Worm (Caenorhabditis elegans): ENCODE results near the gene K02B2.6.

Gene K02B2.6

ce11 chrIV:5952966-5953365 is 9.1 kb downstream of the K02B2.6 start (continued):
- TF ChIP-seq pha-4 (tag; optimal IDR thresholded peaks at IDR 0.05) (no peak), ceh-16 (tag; optimal IDR thresholded peaks at IDR 0.05) (no peak), mml-1 (tag; optimal IDR thresholded peaks at IDR 0.05) (no peak), fkh-10 (GFP tag; optimal IDR thresholded peaks at IDR 0.05) (peak; percentile 65), nhr-11 (tag; optimal IDR thresholded peaks at IDR 0.05) (no peak)

ce11 chrIV:5949964-5950363 is 12.1 kb downstream of the K02B2.6 start:
- TF ChIP-seq aly-2 (tag; optimal IDR thresholded peaks at IDR 0.05) (no peak), nhr-12 (tag; optimal IDR thresholded peaks at IDR 0.05) (no peak), nhr-23 (tag; optimal IDR thresholded peaks at IDR 0.05) (no peak), elt-1 (tag; optimal IDR thresholded peaks at IDR 0.05) (no peak), nhr-76 (tag; optimal IDR thresholded peaks at IDR 0.05) (no peak), fkh-2 (tag; optimal IDR thresholded peaks at IDR 0.05) (no peak), egl-5 (tag; optimal IDR thresholded peaks at IDR 0.05) (no peak), unc-39 (tag; optimal IDR thresholded peaks at IDR 0.05) (no peak), daf-12 (tag; optimal IDR thresholded peaks at IDR 0.05) (no peak), mml-1 (tag; optimal IDR thresholded peaks at IDR 0.05) (no peak), tbx-2 (tag; optimal IDR thresholded peaks at IDR 0.05) (no peak), lin-15B (tag; optimal IDR thresholded peaks at IDR 0.05) (no peak), nfya-1 (tag; optimal IDR thresholded peaks at IDR 0.05; ENCODE audit: insufficient read depth) (no peak), nhr-25 (tag; optimal IDR thresholded peaks at IDR 0.05) (no peak), nhr-67 (tag; optimal IDR thresholded peaks at IDR 0.05) (no peak), zag-1 (tag; optimal IDR thresholded peaks at IDR 0.05) (no peak), nhr-11 (tag; optimal IDR thresholded peaks at IDR 0.05) (no peak), lsy-12 (tag; optimal IDR thresholded peaks at IDR 0.05) (no peak), fos-1 (tag; optimal IDR thresholded peaks at IDR 0.05) (no peak), ztf-11 (tag; optimal IDR thresholded peaks at IDR 0.05) (no peak)

- TF ChIP-seq nhr-28 (tag; optimal IDR thresholded peaks at IDR 0.05) (no peak), daf-12 (tag; optimal IDR thresholded peaks at IDR 0.05) (no peak), R02D3.7 (tag; optimal IDR thresholded peaks at IDR 0.05) (no peak), elt-3 (tag; optimal IDR thresholded peaks at IDR 0.05) (no peak), ztf-11 (tag; optimal IDR thresholded peaks at IDR 0.05) (no peak), jun-1 (tag; optimal IDR thresholded peaks at IDR 0.05) (no peak), nhr-11 (tag; optimal IDR thresholded peaks at IDR 0.05) (no peak), ztf-4 (tag; optimal IDR thresholded peaks at IDR 0.05) (no peak), egl-27 (tag; optimal IDR thresholded peaks at IDR 0.05) (no peak)
Measured at ce11 chrIV:5948712-5949111, 13.4 kb downstream of the K02B2.6 start.

- TF ChIP-seq elt-2 (tag; optimal IDR thresholded peaks at IDR 0.05): peak; percentile 19
- no peak for TF ChIP-seq ceh-82 (tag; optimal IDR thresholded peaks at IDR 0.05)
- TF ChIP-seq pha-4 (tag; optimal IDR thresholded peaks at IDR 0.05): peak; percentile 82
- TF ChIP-seq hmg-11 (tag; optimal IDR thresholded peaks at IDR 0.05): peak; percentile 43
- peak; percentile 32 for TF ChIP-seq nhr-23 (tag; optimal IDR thresholded peaks at IDR 0.05)
- peak; percentile 72 for TF ChIP-seq egl-5 (tag; optimal IDR thresholded peaks at IDR 0.05)
- no peak for TF ChIP-seq ztf-4 (tag; optimal IDR thresholded peaks at IDR 0.05)
- TF ChIP-seq nhr-43 (tag; optimal IDR thresholded peaks at IDR 0.05; ENCODE audit: poor library complexity, severe bottlenecking): no peak
- TF ChIP-seq nhr-25 (tag; optimal IDR thresholded peaks at IDR 0.05): peak; percentile 35
- peak; percentile 0 for TF ChIP-seq skn-1 (tag; optimal IDR thresholded peaks at IDR 0.05)
- TF ChIP-seq lsy-12 (tag; optimal IDR thresholded peaks at IDR 0.05): no peak
- TF ChIP-seq lin-39 (tag; optimal IDR thresholded peaks at IDR 0.05): peak; percentile 97
- no peak for TF ChIP-seq egl-27 (tag; optimal IDR thresholded peaks at IDR 0.05)
- peak; percentile 73 for TF ChIP-seq snpc-4 (tag; optimal IDR thresholded peaks at IDR 0.05)
- peak; percentile 16 for TF ChIP-seq ama-1 (optimal IDR thresholded peaks at IDR 0.05)
- TF ChIP-seq lin-15B (tag; optimal IDR thresholded peaks at IDR 0.05): peak; percentile 58
- no peak for TF ChIP-seq pqm-1 (tag; optimal IDR thresholded peaks at IDR 0.05)
- no peak for TF ChIP-seq ceh-16 (tag; optimal IDR thresholded peaks at IDR 0.05)
- TF ChIP-seq nfya-1 (tag; optimal IDR thresholded peaks at IDR 0.05; ENCODE audit: insufficient read depth): peak; percentile 80
- TF ChIP-seq R02D3.7 (tag; optimal IDR thresholded peaks at IDR 0.05): peak; percentile 18
Measured at ce11 chrIV:5947555-5948151, 14.4 kb downstream of the K02B2.6 start, which contains the start of gene rps-25. Gene rps-25 (minus strand): TSS chrIV:5947605.

Measured in whole organism, L3 larva.